Fruit fly (Drosophila melanogaster) whole organism, embryonic: ENCODE data around the gene Pde6.

Experiments
- Ada2b ChIP-seq: fragments of 200-800 bp; sonication (Bioruptor generic); IDR thresholded peaks from 2 replicates; pipeline ENCODE4 v1.3.6; 2022; ENCODE audit warnings: missing biosample characterization, missing genetic modification characterization
- CG10274 ChIP-seq: fragments of 200-800 bp; sonication (Bioruptor generic); optimal IDR thresholded peaks from 3 replicates; lab custom pipeline; 2017; ENCODE audit warnings: missing biosample characterization, mild to moderate bottlenecking, missing genetic modification characterization
- CG10565 ChIP-seq: fragments of 200-800 bp; sonication (Bioruptor generic); optimal IDR thresholded peaks from 3 replicates; lab custom pipeline; 2016; ENCODE audit warnings: missing biosample characterization, mild to moderate bottlenecking, missing genetic modification characterization
- CG11247 ChIP-seq: fragments of 200-800 bp; sonication (Bioruptor generic); IDR thresholded peaks from 2 replicates; pipeline ENCODE4 v1.3.6; 2022; ENCODE audit warnings: missing biosample characterization, missing genetic modification characterization
- CG11456 ChIP-seq: fragments of 200-800 bp; sonication (Bioruptor generic); IDR thresholded peaks from 3 replicates; pipeline ENCODE4 v1.3.6; 2022; ENCODE audit warnings: missing biosample characterization, missing genetic modification characterization
- CG12071 ChIP-seq: fragments of 200-800 bp; sonication (Bioruptor generic); optimal IDR thresholded peaks from 3 replicates; lab custom pipeline; 2018; ENCODE audit warnings: missing biosample characterization, mild to moderate bottlenecking, missing genetic modification characterization
- CG12236 ChIP-seq: fragments of 200-800 bp; sonication (Bioruptor generic); optimal IDR thresholded peaks from 2 replicates; lab custom pipeline; 2016; ENCODE audit warnings: missing biosample characterization, missing genetic modification characterization
- CG13894 ChIP-seq: fragments of 200-800 bp; sonication (Bioruptor generic); optimal IDR thresholded peaks from 3 replicates; lab custom pipeline; 2018; ENCODE audit warnings: missing biosample characterization, mild to moderate bottlenecking, missing genetic modification characterization, moderate library complexity
- CG14014 ChIP-seq: fragments of 200-800 bp; sonication (Bioruptor generic); IDR thresholded peaks from 2 replicates; pipeline ENCODE4 v1.3.6; 2022; ENCODE audit warnings: missing biosample characterization, missing genetic modification characterization
- CG14860 ChIP-seq: fragments of 200-800 bp; sonication (Bioruptor generic); IDR thresholded peaks from 3 replicates; pipeline ENCODE4 v1.3.6; 2022; ENCODE audit warnings: missing biosample characterization, missing genetic modification characterization; ENCODE audit not compliant: partially characterized antibody
- CG15479 ChIP-seq: fragments of 200-800 bp; sonication (Bioruptor generic); optimal IDR thresholded peaks from 3 replicates; lab custom pipeline; 2019; ENCODE audit warnings: missing biosample characterization, mild to moderate bottlenecking, missing genetic modification characterization, moderate library complexity
- CG32532 ChIP-seq: fragments of 200-800 bp; sonication (Bioruptor generic); IDR thresholded peaks from 2 replicates; pipeline ENCODE4 v1.3.6; 2022; ENCODE audit warnings: missing biosample characterization, missing genetic modification characterization
- CG3281 ChIP-seq: fragments of 200-800 bp; sonication (Bioruptor generic); optimal IDR thresholded peaks from 3 replicates; lab custom pipeline; 2017; ENCODE audit warnings: missing biosample characterization, mild to moderate bottlenecking, missing genetic modification characterization
- CG6254 ChIP-seq: fragments of 200-800 bp; sonication (Bioruptor generic); optimal IDR thresholded peaks from 3 replicates; lab custom pipeline; 2017; ENCODE audit warnings: mild to moderate bottlenecking, missing biosample characterization, missing genetic modification reagents, missing genetic modification characterization
- CG8089 ChIP-seq: fragments of 200-800 bp; sonication (Bioruptor generic); optimal IDR thresholded peaks from 3 replicates; lab custom pipeline; 2016; ENCODE audit warnings: missing biosample characterization, missing genetic modification characterization
- CG9797 ChIP-seq: fragments of 200-800 bp; sonication (Bioruptor generic); optimal IDR thresholded peaks from 3 replicates; lab custom pipeline; 2018; ENCODE audit warnings: missing biosample characterization, mild to moderate bottlenecking, missing genetic modification characterization
- D19A ChIP-seq: fragments of 200-800 bp; optimal IDR thresholded peaks from 3 replicates; lab custom pipeline; 2019; ENCODE audit warnings: missing biosample characterization, mild to moderate bottlenecking, missing genetic modification characterization, moderate library complexity
- Dbx ChIP-seq: fragments of 200-800 bp; sonication (Bioruptor generic); IDR thresholded peaks from 3 replicates; pipeline ENCODE4 v1.3.6; 2022; ENCODE audit warnings: missing biosample characterization, missing genetic modification characterization
- Doc3 ChIP-seq: fragments of 200-800 bp; sonication (Bioruptor generic); IDR thresholded peaks from 3 replicates; pipeline ENCODE4 v1.3.6; 2022; ENCODE audit warnings: missing biosample characterization, missing genetic modification characterization; ENCODE audit not compliant: partially characterized antibody
- Dp ChIP-seq: fragments of 200-800 bp; sonication (Bioruptor generic); optimal IDR thresholded peaks from 2 replicates; lab custom pipeline; 2018; ENCODE audit warnings: missing biosample characterization, mild to moderate bottlenecking, missing genetic modification characterization, moderate library complexity
- E2f1 ChIP-seq: fragments of 200-800 bp; sonication (Bioruptor generic); IDR thresholded peaks from 2 replicates; pipeline ENCODE4 v1.3.6; 2022; ENCODE audit warnings: missing biosample characterization, missing genetic modification characterization
- E2f2 ChIP-seq: fragments of 200-800 bp; sonication (Bioruptor generic); IDR thresholded peaks from 2 replicates; pipeline ENCODE4 v1.3.6; 2022; ENCODE audit warnings: missing biosample characterization, missing genetic modification characterization
- Gsc ChIP-seq: fragments of 200-800 bp; sonication (Bioruptor generic); IDR thresholded peaks from 2 replicates; pipeline ENCODE4 v1.3.6; 2022; ENCODE audit warnings: missing biosample characterization, missing genetic modification characterization
- HmgD ChIP-seq: fragments of 200-800 bp; sonication (Bioruptor generic); optimal IDR thresholded peaks from 3 replicates; lab custom pipeline; 2016; ENCODE audit warnings: missing biosample characterization, missing genetic modification characterization
- Myb ChIP-seq: fragments of 200-800 bp; sonication (Bioruptor generic); optimal IDR thresholded peaks from 2 replicates; lab custom pipeline; 2016; ENCODE audit warnings: missing biosample characterization, missing genetic modification characterization
- Pdp1 ChIP-seq, 2 experiments: fragments of 200-800 bp; sonication (Bioruptor generic); optimal IDR thresholded peaks; 3 replicates each; lab custom pipeline; 2016; ENCODE audit warnings: missing biosample characterization in 2 of 2, missing genetic modification characterization in 2 of 2, mild to moderate bottlenecking in 1 of 2, moderate library complexity in 1 of 2
- Ptx1 ChIP-seq: fragments of 200-800 bp; sonication (Bioruptor generic); IDR thresholded peaks from 2 replicates; pipeline ENCODE4 v1.3.6; 2022; ENCODE audit warnings: missing biosample characterization, missing genetic modification characterization
- bab2 ChIP-seq: fragments of 200-800 bp; sonication (Bioruptor generic); optimal IDR thresholded peaks from 2 replicates; lab custom pipeline; 2016; ENCODE audit warnings: missing biosample characterization, missing genetic modification characterization
- cas ChIP-seq: fragments of 200-800 bp; sonication (Bioruptor generic); IDR thresholded peaks from 2 replicates; pipeline ENCODE4 v1.3.6; 2022; ENCODE audit warnings: missing biosample characterization, missing genetic modification characterization
- crol ChIP-seq: fragments of 200-800 bp; sonication (Bioruptor generic); IDR thresholded peaks from 2 replicates; pipeline ENCODE4 v1.3.6; 2022; ENCODE audit warnings: missing biosample characterization, missing genetic modification characterization
- dmrt11E ChIP-seq: fragments of 200-800 bp; sonication (Bioruptor generic); optimal IDR thresholded peaks from 3 replicates; lab custom pipeline; 2018; ENCODE audit warnings: missing biosample characterization, mild to moderate bottlenecking, missing genetic modification characterization, moderate library complexity
- ems ChIP-seq: fragments of 200-800 bp; sonication (Bioruptor generic); optimal IDR thresholded peaks from 3 replicates; lab custom pipeline; 2016; ENCODE audit warnings: missing biosample characterization, missing genetic modification characterization
- en ChIP-seq: fragments of 200-800 bp; sonication (Bioruptor generic); optimal IDR thresholded peaks from 2 replicates; lab custom pipeline; 2016; ENCODE audit warnings: missing biosample characterization, missing genetic modification characterization
- exex ChIP-seq: fragments of 200-800 bp; sonication (Bioruptor generic); optimal IDR thresholded peaks from 4 replicates; lab custom pipeline; 2018; ENCODE audit warnings: missing biosample characterization, mild to moderate bottlenecking, missing genetic modification characterization, moderate library complexity
- hb ChIP-seq: fragments of 200-800 bp; sonication (Bioruptor generic); IDR thresholded peaks from 3 replicates; pipeline ENCODE4 v1.3.6; 2022; ENCODE audit warnings: missing biosample characterization, missing genetic modification characterization; ENCODE audit not compliant: partially characterized antibody
- lov ChIP-seq, 2 experiments: fragments of 200-800 bp in 1 of 2; fragments of >200 bp in 1 of 2; sonication (Bioruptor generic) in 1 of 2; IDR thresholded peaks in 1 of 2; optimal IDR thresholded peaks in 1 of 2; 2 replicates in 1 of 2; 3 replicates in 1 of 2; pipeline versions ENCODE4 v1.3.6 to Lab custom; 2017 to 2022; ENCODE audit warnings: missing biosample characterization in 1 of 2, missing genetic modification characterization in 1 of 2
- mirr ChIP-seq: fragments of 200-800 bp; sonication (Bioruptor generic); optimal IDR thresholded peaks from 3 replicates; lab custom pipeline; 2018; ENCODE audit warnings: missing biosample characterization, mild to moderate bottlenecking, missing genetic modification characterization
- oc ChIP-seq: fragments of 200-800 bp; sonication (Bioruptor generic); optimal IDR thresholded peaks from 2 replicates; lab custom pipeline; 2018; ENCODE audit warnings: missing biosample characterization, mild to moderate bottlenecking, missing genetic modification characterization, moderate library complexity
- pb ChIP-seq: fragments of 200-800 bp; sonication (Bioruptor generic); optimal IDR thresholded peaks from 3 replicates; lab custom pipeline; 2016; ENCODE audit warnings: missing biosample characterization, missing genetic modification characterization
- pfk ChIP-seq: fragments of 200-800 bp; sonication (Bioruptor generic); optimal IDR thresholded peaks from 2 replicates; lab custom pipeline; 2018; ENCODE audit warnings: missing biosample characterization, mild to moderate bottlenecking, missing genetic modification characterization, moderate library complexity
- pzg ChIP-seq: fragments of 200-800 bp; sonication (Bioruptor generic); optimal IDR thresholded peaks from 3 replicates; lab custom pipeline; 2018; ENCODE audit warnings: missing biosample characterization, mild to moderate bottlenecking, missing genetic modification characterization, moderate library complexity
- ranshi ChIP-seq: fragments of 200-800 bp; sonication (Bioruptor generic); IDR thresholded peaks from 2 replicates; pipeline ENCODE4 v1.3.6; 2022; ENCODE audit warnings: missing biosample characterization, missing genetic modification characterization
- rib ChIP-seq: fragments of 200-800 bp; sonication (Bioruptor generic); IDR thresholded peaks from 2 replicates; pipeline ENCODE4 v1.3.6; 2022; ENCODE audit warnings: missing biosample characterization, missing genetic modification characterization
- row ChIP-seq: fragments of 200-800 bp; sonication (Bioruptor generic); IDR thresholded peaks from 3 replicates; pipeline ENCODE4 v1.3.6; 2022; ENCODE audit warnings: missing biosample characterization, missing genetic modification characterization
- sens-2 ChIP-seq: fragments of 200-800 bp; sonication (Bioruptor generic); IDR thresholded peaks from 2 replicates; pipeline ENCODE4 v1.3.6; 2022; ENCODE audit warnings: missing biosample characterization, missing genetic modification characterization
- seq ChIP-seq: fragments of 200-800 bp; sonication (Bioruptor generic); IDR thresholded peaks from 2 replicates; pipeline ENCODE4 v1.3.6; 2022; ENCODE audit warnings: missing biosample characterization, missing genetic modification characterization
- slou ChIP-seq: fragments of 200-800 bp; sonication (Bioruptor generic); optimal IDR thresholded peaks from 3 replicates; lab custom pipeline; 2016; ENCODE audit warnings: missing biosample characterization, missing genetic modification characterization
- slp2 ChIP-seq: fragments of 200-800 bp; sonication (Bioruptor generic); optimal IDR thresholded peaks from 2 replicates; lab custom pipeline; 2016; ENCODE audit warnings: missing biosample characterization, missing genetic modification characterization
- ssp ChIP-seq: fragments of 200-800 bp; sonication (Bioruptor generic); IDR thresholded peaks from 2 replicates; pipeline ENCODE4 v1.3.6; 2022; ENCODE audit warnings: missing biosample characterization, missing genetic modification characterization
- tio ChIP-seq: fragments of 200-800 bp; sonication (Bioruptor generic); optimal IDR thresholded peaks from 2 replicates; lab custom pipeline; 2017; ENCODE audit warnings: missing biosample characterization, missing genetic modification characterization, inconsistent platforms
- wek ChIP-seq: fragments of 200-800 bp; sonication (Bioruptor generic); optimal IDR thresholded peaks from 3 replicates; lab custom pipeline; 2018; ENCODE audit warnings: missing biosample characterization, mild to moderate bottlenecking, missing genetic modification characterization, moderate library complexity

The Pde6 gene

DNA sequence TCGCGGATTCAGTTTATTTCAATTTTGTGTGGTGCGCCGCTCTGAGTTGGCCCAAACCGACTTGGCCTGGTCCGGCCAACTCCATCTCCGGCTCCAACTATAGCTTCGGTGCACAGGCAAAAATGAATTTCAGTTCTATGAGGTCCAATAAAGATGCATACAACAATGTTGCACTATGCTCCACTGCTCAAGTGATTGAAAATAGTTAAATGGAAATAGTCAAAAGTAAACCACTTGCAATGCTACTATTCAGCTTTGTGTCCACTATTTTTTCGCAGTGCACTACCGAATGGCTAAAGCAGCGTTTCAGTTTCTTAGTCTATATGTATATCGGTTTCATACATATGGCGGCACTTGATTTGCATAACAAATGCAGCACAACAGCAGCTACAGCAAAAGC lies 81.8 kb downstream of the Pde6 start (continued):
- TF ChIP-seq D19A (tag; lab: Kevin White, UChicago), result peak; percentile 44
- TF ChIP-seq sens-2 (GFP tag; lab: Robert Waterston, UW), result peak; percentile 63
- TF ChIP-seq HmgD (GFP tag; lab: Kevin White, UChicago), result peak; percentile 70
- TF ChIP-seq lov (optimal IDR thresholded peaks at IDR 0.05; lab: Kevin White, UChicago), result no peak
- 0 out of 3 replicates have a peak, but pooled peaks have one; percentile 49 for TF ChIP-seq lov (GFP tag; IDR thresholded peaks at IDR 0.05; lab: Robert Waterston, UW)
- no peak for TF ChIP-seq CG14860
- TF ChIP-seq CG12236 (GFP tag; lab: Kevin White, UChicago), result no peak
- peak; percentile 19 for TF ChIP-seq CG10274 (GFP tag; lab: Kevin White, UChicago)
- TF ChIP-seq CG3281 (GFP tag; lab: Kevin White, UChicago), result peak; percentile 51
- peak; percentile 59 for TF ChIP-seq en (GFP tag; lab: Kevin White, UChicago)
- peak; percentile 72 for TF ChIP-seq seq (GFP tag; lab: Robert Waterston, UW)
- TF ChIP-seq row, result peak; percentile 74
- TF ChIP-seq CG11247 (GFP tag; lab: Robert Waterston, UW), result peak; percentile 59
- no peak for TF ChIP-seq exex
- no peak for TF ChIP-seq slou (GFP tag; lab: Kevin White, UChicago)
- peak; percentile 17 for TF ChIP-seq wek (GFP tag; lab: Kevin White, UChicago)
- TF ChIP-seq Gsc (GFP tag; lab: Robert Waterston, UW), result no peak
- TF ChIP-seq CG15479 (GFP tag; lab: Kevin White, UChicago), result no peak
- TF ChIP-seq CG8089, result peak; percentile 22
- TF ChIP-seq Doc3 (GFP tag; lab: Robert Waterston, UW), result no peak
- no peak for TF ChIP-seq crol
- peak; percentile 80 for TF ChIP-seq Ada2b (GFP tag; lab: Robert Waterston, UW)
- no peak for TF ChIP-seq Dp (GFP tag; lab: Kevin White, UChicago)
- no peak for TF ChIP-seq rib (GFP tag; lab: Robert Waterston, UW)
- peak; percentile 14 for TF ChIP-seq CG6254 (GFP tag; lab: Kevin White, UChicago)
- peak; percentile 27; the same call in 1 of the 3 replicates for TF ChIP-seq Dbx (GFP tag; lab: Robert Waterston, UW)
- no peak for TF ChIP-seq CG9797 (GFP tag; lab: Kevin White, UChicago)
- TF ChIP-seq CG10565 (GFP tag; lab: Kevin White, UChicago), result no peak
- peak; percentile 78 for TF ChIP-seq CG32532 (GFP tag; lab: Robert Waterston, UW)
- no peak for TF ChIP-seq CG13894 (tag; lab: Kevin White, UChicago)
- peak; percentile 58 for TF ChIP-seq oc (tag; lab: Kevin White, UChicago)
- TF ChIP-seq Pdp1 (GFP tag; optimal IDR thresholded peaks at IDR 0.05; lab: Kevin White, UChicago), result peak; percentile 61 to 71
- peak; percentile 76 for TF ChIP-seq ems (GFP tag; lab: Kevin White, UChicago)
- TF ChIP-seq dmrt11E (tag; lab: Kevin White, UChicago), result no peak
- peak; percentile 54 for TF ChIP-seq tio (GFP tag; lab: Kevin White, UChicago)
- TF ChIP-seq ranshi (GFP tag; lab: Robert Waterston, UW), result peak; percentile 68
- peak; percentile 75 for TF ChIP-seq E2f1 (GFP tag; lab: Robert Waterston, UW)
- TF ChIP-seq CG11456 (GFP tag; lab: Robert Waterston, UW), result peak; percentile 82
- TF ChIP-seq mirr (GFP tag; lab: Kevin White, UChicago), result no peak
- TF ChIP-seq cas (GFP tag; lab: Robert Waterston, UW), result no peak
- TF ChIP-seq slp2 (GFP tag; lab: Kevin White, UChicago), result peak; percentile 29
- peak; percentile 64 for TF ChIP-seq bab2 (GFP tag; lab: Kevin White, UChicago)
- TF ChIP-seq ssp (GFP tag; lab: Robert Waterston, UW), result peak; percentile 45; the same call in 1 of the 2 replicates
- no peak for TF ChIP-seq pzg
- TF ChIP-seq pfk (GFP tag; lab: Kevin White, UChicago), result no peak
- peak; percentile 28 for TF ChIP-seq Myb
- TF ChIP-seq Ptx1 (GFP tag; lab: Robert Waterston, UW), result peak; percentile 88
- TF ChIP-seq CG12071, result peak; percentile 86
- TF ChIP-seq CG14014 (GFP tag; lab: Robert Waterston, UW), result peak; percentile 67; the same call in 1 of the 2 replicates
- TF ChIP-seq hb, result no peak
- TF ChIP-seq E2f2 (GFP tag; lab: Robert Waterston, UW), result peak; percentile 56
- peak; percentile 55 for TF ChIP-seq pb
